Worm (Caenorhabditis elegans): ENCODE measurements around the gene sra-14.

DNA sequence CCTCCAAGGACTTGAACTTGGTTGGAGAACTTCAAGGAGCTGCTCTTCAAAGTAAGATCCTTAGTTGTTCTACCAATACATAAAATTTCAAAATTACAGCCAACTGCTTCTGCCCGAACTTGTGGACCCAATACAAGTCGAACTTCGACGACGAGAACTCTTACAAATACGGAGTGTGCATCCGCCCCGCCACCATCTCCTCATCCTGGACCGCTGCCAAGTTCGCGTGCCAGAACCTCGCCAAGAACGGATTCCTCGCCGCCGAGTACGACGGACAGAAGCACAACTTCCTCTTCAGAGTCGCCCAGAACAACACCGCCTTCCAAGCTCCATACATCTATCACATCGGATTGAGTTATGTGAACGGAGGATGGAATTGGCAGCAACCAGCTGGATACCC lies 11.6 kb downstream of the sra-14 start:
- TF ChIP-seq pha-4 (tag; optimal IDR thresholded peaks at IDR 0.05) (no peak), unc-62 (GFP tag; optimal IDR thresholded peaks at IDR 0.05) (no peak), ztf-11 (tag; optimal IDR thresholded peaks at IDR 0.05) (no peak), lin-32 (GFP tag; optimal IDR thresholded peaks at IDR 0.05) (no peak), lin-13 (tag; optimal IDR thresholded peaks at IDR 0.05) (no peak), nhr-28 (tag; optimal IDR thresholded peaks at IDR 0.05) (no peak), snpc-4 (tag; optimal IDR thresholded peaks at IDR 0.05) (no peak), nhr-237 (tag; optimal IDR thresholded peaks at IDR 0.05) (no peak), sptf-1 (tag; optimal IDR thresholded peaks at IDR 0.05) (no peak), lsy-2 (tag; optimal IDR thresholded peaks at IDR 0.05) (no peak), ces-1 (GFP tag; optimal IDR thresholded peaks at IDR 0.05) (no peak), elt-3 (tag; optimal IDR thresholded peaks at IDR 0.05) (no peak), flh-1 (GFP tag; optimal IDR thresholded peaks at IDR 0.05) (no peak)

All from whole organism, mixed stage, embryonic.